Fruit fly (Drosophila melanogaster) whole organism, embryonic: ENCODE measurements around the gene Pc.

Experiments used
- CG34376 ChIP-seq: fragments of 200-800 bp; sonication (Bioruptor generic); optimal IDR thresholded peaks from 2 replicates; lab custom pipeline; 2018; ENCODE audit warnings: missing biosample characterization, mild to moderate bottlenecking, missing genetic modification characterization
- CG7271 ChIP-seq: fragments of 200-800 bp; sonication (Bioruptor generic); optimal IDR thresholded peaks from 2 replicates; lab custom pipeline; 2018; ENCODE audit warnings: missing biosample characterization, mild to moderate bottlenecking, missing genetic modification characterization, moderate library complexity
- H2.0 ChIP-seq: fragments of 200-800 bp; sonication (Bioruptor generic); IDR thresholded peaks from 2 replicates; pipeline ENCODE4 v1.3.6; 2022; ENCODE audit warnings: missing biosample characterization, missing genetic modification characterization
- Rx ChIP-seq: fragments of 200-800 bp; sonication (Bioruptor generic); IDR thresholded peaks from 2 replicates; pipeline ENCODE4 v1.3.6; 2022; ENCODE audit warnings: missing biosample characterization, missing genetic modification characterization
- aop ChIP-seq: fragments of 200-800 bp; sonication (Bioruptor generic); IDR thresholded peaks from 2 replicates; pipeline ENCODE4 v1.3.6; 2022; ENCODE audit warnings: missing biosample characterization, missing genetic modification characterization
- cwo ChIP-seq: fragments of 200-800 bp; sonication (Bioruptor generic); optimal IDR thresholded peaks from 3 replicates; lab custom pipeline; 2017; ENCODE audit warnings: missing biosample characterization, missing genetic modification characterization, mild to moderate bottlenecking, moderate library complexity, missing genetic modification reagents
- gsb-n ChIP-seq: fragments of 200-800 bp; sonication (Bioruptor generic); optimal IDR thresholded peaks from 3 replicates; lab custom pipeline; 2018; ENCODE audit warnings: missing biosample characterization, mild to moderate bottlenecking, missing genetic modification characterization
- insv ChIP-seq, 2 experiments: fragments of 200-800 bp; sonication (Bioruptor generic); optimal IDR thresholded peaks; 3 replicates each; lab custom pipeline; 2016 to 2018; ENCODE audit warnings: missing biosample characterization in 2 of 2, missing genetic modification characterization in 2 of 2
- sc ChIP-seq, 3 experiments: fragments of >200 bp in 2 of 3; fragments of 200-800 bp in 1 of 3; sonication (Bioruptor generic) in 1 of 3; optimal IDR thresholded peaks; 2 replicates in 2 of 3; 3 replicates in 1 of 3; lab custom pipeline; 2017; ENCODE audit warnings: mild to moderate bottlenecking in 1 of 3, missing biosample characterization in 1 of 3, missing genetic modification characterization in 1 of 3, missing genetic modification reagents in 1 of 3
- yki ChIP-seq: fragments of >200 bp; optimal IDR thresholded peaks from 3 replicates; lab custom pipeline; 2018

DNA sequence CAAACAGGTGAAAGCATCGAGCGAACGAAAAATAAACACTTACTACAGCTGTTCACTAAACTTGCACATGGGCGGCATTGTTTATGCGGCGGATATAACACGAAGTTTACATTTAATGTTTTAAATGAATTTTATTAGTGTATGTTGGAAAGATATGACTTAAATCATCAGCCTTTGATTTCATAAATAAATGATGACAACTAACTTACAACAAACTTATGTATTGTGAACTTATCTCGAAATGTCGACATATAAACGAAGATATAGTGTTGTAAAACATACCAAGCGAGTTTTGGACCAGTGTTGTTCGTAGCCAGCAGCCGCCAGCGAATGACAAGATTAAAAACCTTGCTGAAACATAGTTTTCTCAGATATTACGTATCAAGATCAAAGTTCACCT, 13.4 kb downstream of the Pc start, which contains the start of the genes CG11309 and CG7632:
- TF ChIP-seq H2.0 (GFP tag; lab: Robert Waterston, UW), result peak; percentile 97
- TF ChIP-seq cwo (GFP tag; lab: Kevin White, UChicago), result peak; percentile 98
- TF ChIP-seq sc (optimal IDR thresholded peaks at IDR 0.05; lab: Kevin White, UChicago), result no peak
- peak; percentile 99 for TF ChIP-seq sc (GFP tag; optimal IDR thresholded peaks at IDR 0.05; lab: Kevin White, UChicago)
- TF ChIP-seq insv (GFP tag; optimal IDR thresholded peaks at IDR 0.05; lab: Kevin White, UChicago), result peak; percentile 48 to 87
- TF ChIP-seq Rx (GFP tag; lab: Robert Waterston, UW), result peak; percentile 97
- TF ChIP-seq CG34376 (GFP tag; lab: Kevin White, UChicago), result peak; percentile 100
- peak; percentile 57 for TF ChIP-seq yki
- peak; percentile 92 for TF ChIP-seq aop (GFP tag; lab: Robert Waterston, UW)
- peak; percentile 100 for TF ChIP-seq CG7271 (tag; lab: Kevin White, UChicago)
- TF ChIP-seq gsb-n (tag; lab: Kevin White, UChicago), result peak; percentile 99
